Fruit fly (Drosophila melanogaster) whole organism, pupa: Measurements from ENCODE around the gene Regnase-1.
A peak's percentile ranks its signal among the peaks of the same experiment; 100 is the strongest.

Experiments
- CG10348 ChIP-seq: fragments of 200-800 bp; sonication (Bioruptor generic); IDR thresholded peaks from 2 replicates; pipeline ENCODE4 v1.3.6; 2022; ENCODE audit warnings: missing biosample characterization, missing genetic modification characterization
- CG12605 ChIP-seq: fragments of 200-800 bp; sonication (Bioruptor generic); IDR thresholded peaks from 2 replicates; pipeline ENCODE4 v1.3.6; 2022; ENCODE audit warnings: missing biosample characterization, missing genetic modification characterization
- CG13204 ChIP-seq: fragments of 200-800 bp; sonication (Bioruptor generic); optimal IDR thresholded peaks from 2 replicates; lab custom pipeline; 2018; ENCODE audit warnings: missing biosample characterization, mild to moderate bottlenecking, missing genetic modification characterization, moderate library complexity
- CG14655 ChIP-seq: fragments of 200-800 bp; sonication (Bioruptor generic); optimal IDR thresholded peaks from 3 replicates; lab custom pipeline; 2017; ENCODE audit warnings: mild to moderate bottlenecking, missing biosample characterization, missing genetic modification reagents, missing genetic modification characterization
- CG15710 ChIP-seq: fragments of 200-800 bp; sonication (Bioruptor generic); optimal IDR thresholded peaks from 2 replicates; lab custom pipeline; 2018; ENCODE audit warnings: missing biosample characterization, mild to moderate bottlenecking, missing genetic modification characterization, moderate library complexity
- CG17806 ChIP-seq: fragments of 200-800 bp; sonication (Bioruptor generic); optimal IDR thresholded peaks from 2 replicates; lab custom pipeline; 2018; ENCODE audit warnings: missing biosample characterization, mild to moderate bottlenecking, missing genetic modification characterization, moderate library complexity
- CG32121 ChIP-seq: fragments of 200-800 bp; sonication (Bioruptor generic); IDR thresholded peaks from 2 replicates; pipeline ENCODE4 v1.3.6; 2022; ENCODE audit warnings: missing biosample characterization, missing genetic modification characterization
- CG34367 ChIP-seq: fragments of 200-800 bp; sonication (Bioruptor generic); optimal IDR thresholded peaks from 2 replicates; lab custom pipeline; 2018; ENCODE audit warnings: missing biosample characterization, mild to moderate bottlenecking, missing genetic modification characterization
- CG4496 ChIP-seq: fragments of 200-800 bp; sonication (Bioruptor generic); IDR thresholded peaks from 3 replicates; pipeline ENCODE4 v1.3.6; 2022; ENCODE audit warnings: missing biosample characterization, missing genetic modification characterization
- CG8159 ChIP-seq: fragments of 200-800 bp; sonication (Bioruptor generic); optimal IDR thresholded peaks from 3 replicates; lab custom pipeline; 2018; ENCODE audit warnings: missing biosample characterization, mild to moderate bottlenecking, missing genetic modification characterization, moderate library complexity
- CG8301 ChIP-seq: fragments of 200-800 bp; sonication (Bioruptor generic); optimal IDR thresholded peaks from 2 replicates; lab custom pipeline; 2018; ENCODE audit warnings: missing biosample characterization, mild to moderate bottlenecking, missing genetic modification characterization
- CG9948 ChIP-seq: fragments of 200-800 bp; sonication (Bioruptor generic); optimal IDR thresholded peaks from 2 replicates; lab custom pipeline; 2018; ENCODE audit warnings: missing biosample characterization, mild to moderate bottlenecking, missing genetic modification characterization, moderate library complexity
- D1 ChIP-seq: fragments of 200-800 bp; sonication (Bioruptor generic); optimal IDR thresholded peaks from 2 replicates; lab custom pipeline; 2018; ENCODE audit warnings: missing biosample characterization, mild to moderate bottlenecking, missing genetic modification characterization, moderate library complexity
- EcR ChIP-seq: fragments of 200-800 bp; sonication (Bioruptor generic); optimal IDR thresholded peaks from 3 replicates; lab custom pipeline; 2019; ENCODE audit warnings: missing biosample characterization, missing genetic modification characterization, mild to moderate bottlenecking, moderate library complexity, missing genetic modification reagents
- Ets98B ChIP-seq: fragments of 200-800 bp; sonication (Bioruptor generic); IDR thresholded peaks from 2 replicates; pipeline ENCODE4 v1.3.6; 2022; ENCODE audit warnings: missing biosample characterization, missing genetic modification characterization
- Pif1A ChIP-seq: fragments of 200-800 bp; sonication (Bioruptor generic); optimal IDR thresholded peaks from 3 replicates; lab custom pipeline; 2016; ENCODE audit warnings: missing biosample characterization, missing genetic modification characterization
- Pif1B ChIP-seq: fragments of 200-800 bp; sonication (Bioruptor generic); optimal IDR thresholded peaks from 3 replicates; lab custom pipeline; 2016; ENCODE audit warnings: missing biosample characterization, missing genetic modification characterization
- Snoo ChIP-seq: fragments of 200-800 bp; sonication (Bioruptor generic); optimal IDR thresholded peaks from 3 replicates; lab custom pipeline; 2017; ENCODE audit warnings: missing biosample characterization, mild to moderate bottlenecking, missing genetic modification characterization, inconsistent platforms
- fd96Ca ChIP-seq: fragments of 200-800 bp; sonication (Bioruptor generic); IDR thresholded peaks from 3 replicates; pipeline ENCODE4 v1.3.6; 2022; ENCODE audit warnings: missing biosample characterization, missing genetic modification characterization
- gl ChIP-seq: fragments of 200-800 bp; sonication (Bioruptor generic); optimal IDR thresholded peaks from 2 replicates; lab custom pipeline; 2018; ENCODE audit warnings: missing biosample characterization, mild to moderate bottlenecking, missing genetic modification characterization
- rn ChIP-seq: fragments of 200-800 bp; sonication (Bioruptor generic); IDR thresholded peaks from 2 replicates; pipeline ENCODE4 v1.3.6; 2022; ENCODE audit warnings: missing biosample characterization, missing genetic modification characterization

Gene Regnase-1

dm6 chr3R:20021152-20021769 is 14.6 kb downstream of the Regnase-1 start, which contains the start of the genes PIG-L and psidin:
TSS of gene PIG-L (minus strand) at chr3R:20021338.
TSS of gene psidin (plus strand) at chr3R:20021704.
- peak; percentile 83 for TF ChIP-seq CG34367 (tag; lab: Kevin White, UChicago)
- TF ChIP-seq CG12605 (GFP tag; lab: Robert Waterston, UW) = peak; percentile 52
- TF ChIP-seq CG8301 (tag; lab: Kevin White, UChicago) = peak; percentile 51
- no peak for TF ChIP-seq CG10348 (GFP tag; lab: Robert Waterston, UW)
- TF ChIP-seq EcR = no peak
- peak; percentile 39; the same call in 2 of the 3 replicates for TF ChIP-seq CG4496 (GFP tag; lab: Robert Waterston, UW)
- TF ChIP-seq gl (tag; lab: Kevin White, UChicago) = no peak
- peak; percentile 88 for TF ChIP-seq CG15710
- peak; percentile 23 for TF ChIP-seq rn (GFP tag; lab: Robert Waterston, UW)
- no peak for TF ChIP-seq CG14655
- peak; percentile 81 for TF ChIP-seq CG9948 (tag; lab: Kevin White, UChicago)
- TF ChIP-seq fd96Ca (GFP tag; lab: Robert Waterston, UW) = peak; percentile 62; the same call in 2 of the 3 replicates
- peak; percentile 85 for TF ChIP-seq Snoo
- TF ChIP-seq CG32121 (GFP tag; lab: Robert Waterston, UW) = peak; percentile 66
- no peak for TF ChIP-seq CG13204 (GFP tag; lab: Kevin White, UChicago)
- no peak for TF ChIP-seq Pif1B
- no peak for TF ChIP-seq D1 (tag; lab: Kevin White, UChicago)
- TF ChIP-seq CG17806 (tag; lab: Kevin White, UChicago) = peak; percentile 46
- TF ChIP-seq Ets98B (GFP tag; lab: Robert Waterston, UW) = peak; percentile 30; the same call in 1 of the 2 replicates
- TF ChIP-seq Pif1A (GFP tag; lab: Kevin White, UChicago) = no peak
- peak; percentile 72 for TF ChIP-seq CG8159 (tag; lab: Kevin White, UChicago)

- TF ChIP-seq CG4496 (GFP tag; lab: Robert Waterston, UW) (no peak), Pif1B (no peak)
Measured at dm6 chr3R:20013404-20013922, 22.4 kb downstream of the Regnase-1 start, which contains the start of the genes CG17190 and CG4836. TSS of gene CG17190 (minus strand) at chr3R:20013504. TSS of gene CG4836 (plus strand) at chr3R:20013872.

- TF ChIP-seq CG8301 (tag; lab: Kevin White, UChicago) = no peak
- TF ChIP-seq CG34367 (tag; lab: Kevin White, UChicago) = no peak
- no peak for TF ChIP-seq Pif1B
- TF ChIP-seq, all 21 proteins: peak for 0
Measured at dm6 chr3R:20012688-20013087, 23.2 kb downstream of the Regnase-1 start.

dm6 chr3R:20010942-20011341 is 24.9 kb downstream of the Regnase-1 start:
- no peak for TF ChIP-seq Pif1B
- TF ChIP-seq Snoo = no peak
- TF ChIP-seq CG14655 = no peak
- TF ChIP-seq Pif1A (GFP tag; lab: Kevin White, UChicago) = no peak
- no peak for TF ChIP-seq CG10348 (GFP tag; lab: Robert Waterston, UW)
- no peak for TF ChIP-seq CG17806 (tag; lab: Kevin White, UChicago)
- no peak for TF ChIP-seq Ets98B (GFP tag; lab: Robert Waterston, UW)
- no peak for TF ChIP-seq gl (tag; lab: Kevin White, UChicago)

- no peak for TF ChIP-seq CG34367 (tag; lab: Kevin White, UChicago)
- TF ChIP-seq rn (GFP tag; lab: Robert Waterston, UW) = no peak
- peak; percentile 5; the same call in 1 of the 2 replicates for TF ChIP-seq CG12605 (GFP tag; lab: Robert Waterston, UW)
- TF ChIP-seq fd96Ca (GFP tag; lab: Robert Waterston, UW) = no peak
- TF ChIP-seq Snoo = no peak
- TF ChIP-seq gl (tag; lab: Kevin White, UChicago) = no peak
- TF ChIP-seq CG13204 (GFP tag; lab: Kevin White, UChicago) = no peak
- peak; percentile 66 for TF ChIP-seq CG8159 (tag; lab: Kevin White, UChicago)
- TF ChIP-seq D1 (tag; lab: Kevin White, UChicago) = no peak
- TF ChIP-seq CG8301 (tag; lab: Kevin White, UChicago) = no peak
- TF ChIP-seq CG4496 (GFP tag; lab: Robert Waterston, UW) = peak; percentile 50; the same call in 2 of the 3 replicates
- no peak for TF ChIP-seq CG14655
- TF ChIP-seq CG32121 (GFP tag; lab: Robert Waterston, UW) = no peak; the same call in 1 of the 2 replicates
- TF ChIP-seq CG10348 (GFP tag; lab: Robert Waterston, UW) = no peak
- TF ChIP-seq Pif1A (GFP tag; lab: Kevin White, UChicago) = no peak
- TF ChIP-seq CG17806 (tag; lab: Kevin White, UChicago) = no peak
- TF ChIP-seq CG15710 = peak; percentile 13
- peak; percentile 40 for TF ChIP-seq CG9948 (tag; lab: Kevin White, UChicago)
- no peak for TF ChIP-seq Pif1B
- no peak for TF ChIP-seq EcR
- peak; percentile 5; the same call in 1 of the 2 replicates for TF ChIP-seq Ets98B (GFP tag; lab: Robert Waterston, UW)
Measured at dm6 chr3R:20008372-20009051, 27.3 kb downstream of the Regnase-1 start, which contains the start of the genes Hs6st and MED25. TSS of gene Hs6st (minus strand) at chr3R:20008512. TSS of gene MED25 (plus strand) at chr3R:20008947.
